Fruit fly (Drosophila melanogaster) whole organism, prepupa: ENCODE results near the gene CG32066.

Source experiments
- CG10631 ChIP-seq: fragments of 200-800 bp; sonication (Bioruptor generic); optimal IDR thresholded peaks from 2 replicates; lab custom pipeline; 2016; ENCODE audit warnings: missing biosample characterization, missing genetic modification characterization
- CG11294 ChIP-seq: fragments of 200-800 bp; sonication (Bioruptor generic); IDR thresholded peaks from 2 replicates; pipeline ENCODE4 v1.3.6; 2022; ENCODE audit warnings: missing biosample characterization, missing genetic modification characterization
- CG11762 ChIP-seq: fragments of 200-800 bp; sonication (Bioruptor generic); optimal IDR thresholded peaks from 3 replicates; lab custom pipeline; 2016; ENCODE audit warnings: missing biosample characterization, missing genetic modification characterization; ENCODE audit not compliant: insufficient read depth
- CG1621 ChIP-seq: fragments of 200-800 bp; sonication (Bioruptor generic); optimal IDR thresholded peaks from 3 replicates; lab custom pipeline; 2018; ENCODE audit warnings: missing biosample characterization, mild to moderate bottlenecking, missing genetic modification characterization
- CG3919 ChIP-seq: fragments of 200-800 bp; sonication (Bioruptor generic); optimal IDR thresholded peaks from 3 replicates; lab custom pipeline; 2016; ENCODE audit warnings: missing biosample characterization, missing genetic modification characterization
- CG4318 ChIP-seq: fragments of 200-800 bp; sonication (Bioruptor generic); optimal IDR thresholded peaks from 3 replicates; lab custom pipeline; 2017; ENCODE audit warnings: missing biosample characterization, mild to moderate bottlenecking, missing genetic modification characterization
- CG6163 ChIP-seq: fragments of 200-800 bp; sonication (Bioruptor generic); IDR thresholded peaks from 3 replicates; pipeline ENCODE4 v1.3.6; 2022; ENCODE audit warnings: missing biosample characterization, missing genetic modification characterization
- CG6792 ChIP-seq: fragments of 200-800 bp; sonication (Bioruptor generic); optimal IDR thresholded peaks from 3 replicates; lab custom pipeline; 2016; ENCODE audit warnings: missing biosample characterization, missing genetic modification characterization
- CG6854 ChIP-seq: fragments of 200-800 bp; sonication (Bioruptor generic); optimal IDR thresholded peaks from 2 replicates; lab custom pipeline; 2017; ENCODE audit warnings: missing biosample characterization, mild to moderate bottlenecking, missing genetic modification characterization
- CG7368 ChIP-seq: fragments of 200-800 bp; sonication (Bioruptor generic); optimal IDR thresholded peaks from 3 replicates; lab custom pipeline; 2016; ENCODE audit warnings: missing biosample characterization, missing genetic modification characterization
- CG8119 ChIP-seq: fragments of 200-800 bp; sonication (Bioruptor generic); IDR thresholded peaks from 3 replicates; pipeline ENCODE4 v1.3.6; 2022; ENCODE audit warnings: missing biosample characterization, missing genetic modification characterization
- CG8319 ChIP-seq: fragments of 200-800 bp; sonication (Bioruptor generic); optimal IDR thresholded peaks from 3 replicates; lab custom pipeline; 2016; ENCODE audit warnings: missing biosample characterization, missing genetic modification characterization
- CG9139 ChIP-seq: fragments of 200-800 bp; sonication (Bioruptor generic); optimal IDR thresholded peaks from 3 replicates; lab custom pipeline; 2017; ENCODE audit warnings: missing biosample characterization, mild to moderate bottlenecking, missing genetic modification characterization
- Eip75B ChIP-seq: fragments of 200-800 bp; sonication (Bioruptor generic); optimal IDR thresholded peaks from 3 replicates; lab custom pipeline; 2016; ENCODE audit warnings: missing biosample characterization, missing genetic modification characterization
- Eip78C ChIP-seq: fragments of 200-800 bp; sonication (Bioruptor generic); peaks from one replicate; lab custom pipeline; 2016; ENCODE audit warnings: missing biosample characterization, missing genetic modification characterization
- Eip93F ChIP-seq: fragments of 200-800 bp; sonication (Bioruptor generic); optimal IDR thresholded peaks from 2 replicates; lab custom pipeline; 2016; ENCODE audit warnings: missing biosample characterization, mild to moderate bottlenecking, missing genetic modification characterization
- Ets21C ChIP-seq: fragments of 200-800 bp; sonication (Bioruptor generic); optimal IDR thresholded peaks from 3 replicates; lab custom pipeline; 2016; ENCODE audit warnings: missing biosample characterization, missing genetic modification characterization
- Ets96B ChIP-seq: fragments of 200-800 bp; optimal IDR thresholded peaks from 2 replicates; lab custom pipeline; 2019; ENCODE audit warnings: missing biosample characterization, mild to moderate bottlenecking, missing genetic modification characterization, moderate library complexity
- Gug ChIP-seq: fragments of 200-800 bp; sonication (Bioruptor generic); IDR thresholded peaks from 2 replicates; pipeline ENCODE4 v1.3.6; 2022; ENCODE audit warnings: missing biosample characterization, missing genetic modification characterization
- Hr4 ChIP-seq: fragments of 200-800 bp; sonication (Bioruptor generic); optimal IDR thresholded peaks from 3 replicates; lab custom pipeline; 2016; ENCODE audit warnings: missing biosample characterization, missing genetic modification characterization
- Lpt ChIP-seq: fragments of 200-800 bp; sonication (Bioruptor generic); optimal IDR thresholded peaks from 3 replicates; lab custom pipeline; 2016; ENCODE audit warnings: missing biosample characterization, missing genetic modification characterization
- Met ChIP-seq: fragments of 200-800 bp; sonication (Bioruptor generic); optimal IDR thresholded peaks from 3 replicates; lab custom pipeline; 2016; ENCODE audit warnings: missing biosample characterization, missing genetic modification characterization
- Smox ChIP-seq: fragments of 200-800 bp; sonication (Bioruptor generic); optimal IDR thresholded peaks from 3 replicates; lab custom pipeline; 2016; ENCODE audit warnings: missing biosample characterization, missing genetic modification characterization
- Sox14 ChIP-seq: fragments of 200-800 bp; sonication (Bioruptor generic); optimal IDR thresholded peaks from 3 replicates; lab custom pipeline; 2016; ENCODE audit warnings: missing biosample characterization, missing genetic modification characterization
- Sox15 ChIP-seq: fragments of 200-800 bp; sonication (Bioruptor generic); optimal IDR thresholded peaks from 3 replicates; lab custom pipeline; 2016; ENCODE audit warnings: missing biosample characterization, missing genetic modification characterization
- achi ChIP-seq: fragments of 200-800 bp; sonication (Bioruptor generic); optimal IDR thresholded peaks from 3 replicates; lab custom pipeline; 2016; ENCODE audit warnings: missing biosample characterization, missing genetic modification characterization
- acj6 ChIP-seq: fragments of 200-800 bp; sonication (Bioruptor generic); optimal IDR thresholded peaks from 3 replicates; lab custom pipeline; 2016; ENCODE audit warnings: missing biosample characterization, missing genetic modification characterization
- cyc ChIP-seq: fragments of 200-800 bp; sonication (Bioruptor generic); optimal IDR thresholded peaks from 3 replicates; lab custom pipeline; 2016; ENCODE audit warnings: missing biosample characterization, missing genetic modification characterization
- dsx ChIP-seq: fragments of 200-800 bp; optimal IDR thresholded peaks from 3 replicates; lab custom pipeline; 2019; ENCODE audit warnings: missing biosample characterization, mild to moderate bottlenecking, missing genetic modification characterization, moderate library complexity; ENCODE audit not compliant: poor library complexity, severe bottlenecking
- eg ChIP-seq: fragments of 200-800 bp; sonication (Bioruptor generic); IDR thresholded peaks from 3 replicates; pipeline ENCODE4 v1.3.6; 2022; ENCODE audit warnings: missing biosample characterization, missing genetic modification characterization
- fkh ChIP-seq: fragments of 200-800 bp; sonication (Bioruptor generic); optimal IDR thresholded peaks from 3 replicates; lab custom pipeline; 2017; ENCODE audit warnings: missing biosample characterization, mild to moderate bottlenecking, missing genetic modification characterization, moderate library complexity
- net ChIP-seq: fragments of 200-800 bp; sonication (Bioruptor generic); optimal IDR thresholded peaks from 3 replicates; lab custom pipeline; 2016; ENCODE audit warnings: missing biosample characterization, missing genetic modification characterization
- pdm3 ChIP-seq: fragments of 200-800 bp; sonication (Bioruptor generic); optimal IDR thresholded peaks from 3 replicates; lab custom pipeline; 2016; ENCODE audit warnings: missing biosample characterization, missing genetic modification characterization
- salr ChIP-seq, 2 experiments: fragments of 200-800 bp; sonication (Bioruptor generic); optimal IDR thresholded peaks; 3 replicates each; lab custom pipeline; 2016 to 2018; ENCODE audit warnings: missing biosample characterization in 2 of 2, missing genetic modification characterization in 2 of 2, mild to moderate bottlenecking in 1 of 2
- ss ChIP-seq, 2 experiments: fragments of 200-800 bp; sonication (Bioruptor generic); optimal IDR thresholded peaks; 2 replicates in 1 of 2; 3 replicates in 1 of 2; lab custom pipeline; 2017 to 2018; ENCODE audit warnings: mild to moderate bottlenecking in 2 of 2, missing biosample characterization in 2 of 2, missing genetic modification characterization in 2 of 2, moderate library complexity in 1 of 2
- svp ChIP-seq: fragments of 200-800 bp; sonication (Bioruptor generic); peaks from one replicate; lab custom pipeline; 2016; ENCODE audit warnings: missing biosample characterization, missing genetic modification characterization
- topi ChIP-seq: fragments of 200-800 bp; sonication (Bioruptor generic); optimal IDR thresholded peaks from 3 replicates; lab custom pipeline; 2016; ENCODE audit warnings: missing biosample characterization, missing genetic modification characterization
- vri ChIP-seq: fragments of 200-800 bp; sonication (Bioruptor generic); optimal IDR thresholded peaks from 3 replicates; lab custom pipeline; 2016; ENCODE audit warnings: missing biosample characterization, mild to moderate bottlenecking, missing genetic modification characterization

Gene CG32066

DNA sequence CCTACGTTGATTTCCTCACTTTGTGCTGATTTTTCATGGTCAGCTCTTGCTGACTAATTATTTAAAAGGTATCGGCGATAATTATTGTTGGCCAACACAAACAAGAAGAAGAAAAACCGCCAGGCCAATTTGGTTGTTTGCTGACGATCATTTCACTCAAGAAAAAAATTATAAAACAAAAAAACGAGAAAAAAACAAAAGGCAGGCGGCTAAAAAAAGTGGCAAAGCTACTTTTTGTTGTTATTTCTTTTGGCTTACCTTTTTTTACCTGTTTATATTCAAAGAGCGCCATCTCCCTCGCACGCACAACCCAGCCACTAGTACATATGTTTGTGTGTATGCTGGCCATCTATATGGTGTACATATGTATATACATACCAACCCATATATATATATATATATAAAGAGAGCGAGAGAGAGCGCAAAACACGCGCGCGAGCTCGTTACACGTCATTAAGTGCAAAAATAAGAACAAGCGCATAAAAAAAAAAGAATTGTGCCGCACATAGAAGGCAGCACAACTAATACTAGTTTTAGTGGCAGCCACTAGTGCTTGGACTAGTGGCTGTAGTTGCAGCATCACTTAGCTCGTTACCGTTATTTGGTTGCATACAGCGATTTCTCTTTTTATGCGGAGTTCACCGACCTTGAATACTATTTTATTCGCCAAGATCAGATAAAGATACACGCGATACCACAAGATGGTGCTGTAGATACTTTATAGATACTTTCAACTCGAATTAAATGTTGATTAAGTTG lies 15.0 kb upstream of the CG32066 start (continued):
- TF ChIP-seq CG8319 (GFP tag; lab: Kevin White, UChicago) = peak; percentile 34
- TF ChIP-seq net = peak; percentile 59
- peak; percentile 30 for TF ChIP-seq fkh (GFP tag; lab: Kevin White, UChicago)
- TF ChIP-seq Eip78C = peak; percentile 76
- TF ChIP-seq ss (GFP tag; optimal IDR thresholded peaks at IDR 0.05; lab: Kevin White, UChicago) = peak; percentile 92 to 94
- TF ChIP-seq CG11762 (GFP tag; lab: Kevin White, UChicago) = peak; percentile 25
- peak; percentile 26 for TF ChIP-seq achi (GFP tag; lab: Kevin White, UChicago)
- peak; percentile 62 for TF ChIP-seq Lpt
- no peak for TF ChIP-seq svp (GFP tag; lab: Kevin White, UChicago)
- TF ChIP-seq Eip93F = peak; percentile 71
- peak; percentile 2 for TF ChIP-seq Smox (GFP tag; lab: Kevin White, UChicago)
- TF ChIP-seq Hr4 = peak; percentile 33
- peak; percentile 19 for TF ChIP-seq pdm3
- no peak for TF ChIP-seq Ets21C (GFP tag; lab: Kevin White, UChicago)
- TF ChIP-seq acj6 (GFP tag; lab: Kevin White, UChicago) = peak; percentile 26
- peak; percentile 79 for TF ChIP-seq CG6854 (GFP tag; lab: Kevin White, UChicago)
- peak; percentile 53 for TF ChIP-seq Ets96B
- TF ChIP-seq vri (GFP tag; lab: Kevin White, UChicago) = peak; percentile 65
- TF ChIP-seq eg (GFP tag; lab: Robert Waterston, UW) = peak; percentile 90
- peak; percentile 24 for TF ChIP-seq CG7368 (GFP tag; lab: Kevin White, UChicago)
- peak; percentile 9 for TF ChIP-seq CG10631
- peak; percentile 87 for TF ChIP-seq CG6163
- no peak for TF ChIP-seq CG4318 (GFP tag; lab: Kevin White, UChicago)
- no peak; the same call in 1 of the 2 replicates for TF ChIP-seq CG11294 (GFP tag; lab: Robert Waterston, UW)
- TF ChIP-seq CG6792 (GFP tag; lab: Kevin White, UChicago) = peak; percentile 17
- TF ChIP-seq Eip75B (GFP tag; lab: Kevin White, UChicago) = peak; percentile 24
- peak; percentile 11 for TF ChIP-seq topi (GFP tag; lab: Kevin White, UChicago)
- peak; percentile 88 for TF ChIP-seq CG8119 (GFP tag; lab: Robert Waterston, UW)
- peak; percentile 48 for TF ChIP-seq CG3919 (GFP tag; lab: Kevin White, UChicago)
- peak; percentile 52 for TF ChIP-seq Met (GFP tag; lab: Kevin White, UChicago)
- peak; percentile 51 for TF ChIP-seq CG1621 (tag; lab: Kevin White, UChicago)
- no peak for TF ChIP-seq Sox14 (GFP tag; lab: Kevin White, UChicago)
- no peak for TF ChIP-seq Gug (GFP tag; lab: Robert Waterston, UW)
- TF ChIP-seq salr (GFP tag; optimal IDR thresholded peaks at IDR 0.05; lab: Kevin White, UChicago) = peak in 1 of 2 experiments; percentile 42
- TF ChIP-seq cyc = no peak

DNA sequence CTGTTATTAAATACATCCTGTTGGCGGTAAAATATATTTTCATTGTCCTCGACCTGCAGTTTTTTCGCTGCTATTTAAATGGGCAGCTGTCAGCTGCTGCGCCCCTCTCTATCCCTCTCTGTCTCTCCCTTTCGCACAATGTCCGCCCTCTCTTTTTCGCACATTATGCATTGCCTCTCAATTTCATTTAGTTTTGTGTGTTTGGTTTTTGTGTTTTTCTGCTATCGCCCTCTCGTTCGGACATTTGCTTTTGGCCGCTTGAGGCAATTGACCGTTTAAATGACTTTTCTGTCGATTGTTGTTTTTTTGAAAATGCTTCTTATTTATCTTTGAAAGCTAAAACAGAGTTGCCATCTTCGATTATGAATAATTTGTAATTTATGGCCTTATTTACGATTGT lies 14.1 kb upstream of the CG32066 start:
- TF ChIP-seq fkh (GFP tag; lab: Kevin White, UChicago) (no peak), CG8319 (GFP tag; lab: Kevin White, UChicago) (no peak), Eip78C (no peak), CG9139 (no peak), salr (GFP tag; optimal IDR thresholded peaks at IDR 0.05; lab: Kevin White, UChicago) (no peak)

DNA sequence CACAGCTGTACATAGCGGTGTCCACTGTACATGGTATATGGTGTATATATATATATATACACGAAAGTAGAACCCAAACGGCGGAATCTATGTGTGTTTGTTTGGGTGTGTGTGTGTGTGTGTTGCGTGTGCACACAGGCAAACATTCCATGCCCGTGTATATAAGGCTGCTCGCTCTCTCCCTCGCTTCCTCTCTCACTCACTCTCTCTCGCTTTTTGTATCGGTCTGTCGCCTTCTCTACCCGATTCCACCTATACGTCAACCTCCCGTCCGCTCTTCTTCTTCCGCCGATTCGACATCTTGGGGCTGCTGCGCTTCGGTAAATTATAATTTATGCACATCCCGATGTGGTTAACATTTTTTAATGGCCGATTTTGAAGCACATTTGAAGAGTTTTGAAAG lies 13.3 kb upstream of the CG32066 start:
- TF ChIP-seq CG4318 (GFP tag; lab: Kevin White, UChicago) (no peak), CG6854 (GFP tag; lab: Kevin White, UChicago) (peak; percentile 21), eg (GFP tag; lab: Robert Waterston, UW) (no peak), Met (GFP tag; lab: Kevin White, UChicago) (peak; percentile 5), achi (GFP tag; lab: Kevin White, UChicago) (no peak), ss (GFP tag; optimal IDR thresholded peaks at IDR 0.05; lab: Kevin White, UChicago) (peak; percentile 33 to 39), fkh (GFP tag; lab: Kevin White, UChicago) (peak; percentile 20), svp (GFP tag; lab: Kevin White, UChicago) (peak; percentile 64), acj6 (GFP tag; lab: Kevin White, UChicago) (no peak), Hr4 (no peak), CG6163 (peak; percentile 40; the same call in 1 of the 3 replicates), Sox15 (no peak), dsx (GFP tag; lab: Kevin White, UChicago) (peak; percentile 3)
